Fruit fly (Drosophila melanogaster): ENCODE measurements around the gene CG13445.
A peak's percentile ranks its signal among the peaks of the same experiment; 100 is the strongest.

Gene CG13445

DNA sequence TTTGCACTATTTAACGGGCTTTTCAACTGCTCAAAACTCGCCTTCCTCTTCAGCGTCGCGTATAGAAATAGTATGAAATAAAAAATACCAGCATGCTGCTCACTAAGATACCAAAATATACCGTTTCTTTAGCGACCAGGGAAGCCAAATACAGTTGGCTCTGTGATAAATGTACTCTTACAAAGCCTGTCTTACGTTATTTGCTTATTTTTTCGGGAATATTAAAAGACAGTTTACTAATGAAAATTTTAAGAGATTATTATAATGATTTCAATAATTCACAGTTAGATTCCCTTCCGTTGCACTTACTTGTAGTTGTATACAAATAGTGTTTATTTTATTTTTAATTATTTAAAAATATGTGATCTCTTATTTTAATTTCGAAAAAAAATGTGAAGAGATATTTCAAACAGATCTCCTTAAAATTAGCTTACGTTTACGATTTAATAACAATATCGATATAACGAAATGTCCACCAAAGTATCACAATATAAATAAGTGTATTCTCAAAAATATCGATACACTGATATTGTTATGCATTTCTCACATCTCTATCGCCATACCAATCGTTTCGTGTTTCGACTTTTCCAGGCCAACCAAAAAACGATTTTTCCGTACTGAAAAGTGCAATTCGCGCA is 17.2 kb downstream of the CG13445 start, which contains the start of the genes DCP2 and dbo (continued):
- TF ChIP-seq CG31441 (GFP tag; IDR thresholded peaks at IDR 0.05) (peak; percentile 57; the same call in 1 of the 2 replicates), CG18599 (GFP tag; optimal IDR thresholded peaks at IDR 0.05) (peak; percentile 64), kni (GFP tag; optimal IDR thresholded peaks at IDR 0.05) (no peak), Dref (GFP tag; IDR thresholded peaks at IDR 0.05) (peak; percentile 79), ro (GFP tag; IDR thresholded peaks at IDR 0.05) (no peak), crp (GFP tag; optimal IDR thresholded peaks at IDR 0.05) (no peak), CG12391 (tag; optimal IDR thresholded peaks at IDR 0.05) (peak; percentile 81), D19B (GFP tag; optimal IDR thresholded peaks at IDR 0.05) (peak; percentile 58), insv (GFP tag; optimal IDR thresholded peaks at IDR 0.05) (peak in 1 of 2 experiments; percentile 26), CG7928 (GFP tag; optimal IDR thresholded peaks at IDR 0.05) (peak; percentile 87), run (tag; optimal IDR thresholded peaks at IDR 0.05) (peak; percentile 48), slbo (GFP tag; IDR thresholded peaks at IDR 0.05) (peak; percentile 87), CG12299 (tag; optimal IDR thresholded peaks at IDR 0.05) (no peak), esg (GFP tag; conservative IDR thresholded peaks at IDR 0.05) (peak; percentile 60), MBD-R2 (GFP tag; IDR thresholded peaks at IDR 0.05) (peak; percentile 20; the same call in 1 of the 2 replicates), CG10366 (GFP tag; IDR thresholded peaks at IDR 0.05) (peak; percentile 61), CG9727 (GFP tag; optimal IDR thresholded peaks at IDR 0.05) (peak; percentile 41), Awh (GFP tag; IDR thresholded peaks at IDR 0.05) (no peak), CG4730 (GFP tag; IDR thresholded peaks at IDR 0.05) (peak; percentile 61), NFAT (GFP tag; IDR thresholded peaks at IDR 0.05) (peak; percentile 87), CG16779 (GFP tag; IDR thresholded peaks at IDR 0.05) (no peak), Sry-δ (GFP tag; optimal IDR thresholded peaks at IDR 0.05) (peak; percentile 90), ind (GFP tag; optimal IDR thresholded peaks at IDR 0.05) (peak; percentile 66), amos (GFP tag; IDR thresholded peaks at IDR 0.05; ENCODE audit: partially characterized antibody) (peak; percentile 89), CG18619 (GFP tag; optimal IDR thresholded peaks at IDR 0.05) (peak; percentile 70), CG17829 (tag; optimal IDR thresholded peaks at IDR 0.05) (peak; percentile 69), CG12155 (GFP tag; optimal IDR thresholded peaks at IDR 0.05) (peak; percentile 57), CG10543 (GFP tag; optimal IDR thresholded peaks at IDR 0.05) (peak; percentile 71), zen (tag; optimal IDR thresholded peaks at IDR 0.05) (peak; percentile 47), Jarid2 (GFP tag; optimal IDR thresholded peaks at IDR 0.05) (no peak), hb (GFP tag; IDR thresholded peaks at IDR 0.05; ENCODE audit: partially characterized antibody) (peak; percentile 75), cato (GFP tag; optimal IDR thresholded peaks at IDR 0.05; ENCODE audit: borderline replicate concordance) (peak; percentile 19), CG13775 (GFP tag; optimal IDR thresholded peaks at IDR 0.05) (peak; percentile 52), maf-S (GFP tag; optimal IDR thresholded peaks at IDR 0.05) (peak; percentile 21), CG14710 (tag; optimal IDR thresholded peaks at IDR 0.05) (peak; percentile 81), Oli (tag; optimal IDR thresholded peaks at IDR 0.05) (peak; percentile 62), H2.0 (GFP tag; IDR thresholded peaks at IDR 0.05) (peak; percentile 51), CG2129 (GFP tag; IDR thresholded peaks at IDR 0.05; ENCODE audit: partially characterized antibody) (peak; percentile 68), CG15269 (tag; optimal IDR thresholded peaks at IDR 0.05) (peak; percentile 80), CG4707 (GFP tag; optimal IDR thresholded peaks at IDR 0.05) (peak; percentile 43), Rfx (GFP tag; IDR thresholded peaks at IDR 0.05) (peak; percentile 76), CG5180 (GFP tag; optimal IDR thresholded peaks at IDR 0.05) (peak; percentile 15), CG6272 (GFP tag; IDR thresholded peaks at IDR 0.05) (no peak; the same call in 1 of the 2 replicates), CG11695 (GFP tag; IDR thresholded peaks at IDR 0.05) (peak; percentile 81; the same call in 1 of the 3 replicates), D (optimal IDR thresholded peaks at IDR 0.05) (no peak), D (GFP tag; optimal IDR thresholded peaks at IDR 0.05) (peak; percentile 2), Ptx1 (GFP tag; IDR thresholded peaks at IDR 0.05) (peak; percentile 62), CG12659 (GFP tag; optimal IDR thresholded peaks at IDR 0.05) (peak; percentile 62), D19A (tag; optimal IDR thresholded peaks at IDR 0.05) (peak; percentile 39)
